Fruit fly (Drosophila melanogaster) whole organism, embryonic: ENCODE data around the gene hgo.
A peak's percentile ranks its signal among the peaks of the same experiment; 100 is the strongest.

Source experiments
- Atf-2 ChIP-seq: fragments of 200-800 bp; sonication (Bioruptor generic); optimal IDR thresholded peaks from 2 replicates; lab custom pipeline; 2016; ENCODE audit warnings: missing biosample characterization, missing genetic modification characterization
- Blimp-1 ChIP-seq: fragments of 200-800 bp; sonication (Bioruptor generic); optimal IDR thresholded peaks from 3 replicates; lab custom pipeline; 2018; ENCODE audit warnings: missing biosample characterization, missing genetic modification characterization, mild to moderate bottlenecking, moderate library complexity, missing genetic modification reagents
- CG1024 ChIP-seq: fragments of 200-800 bp; sonication (Bioruptor generic); IDR thresholded peaks from 2 replicates; pipeline ENCODE4 v1.3.6; 2022; ENCODE audit warnings: missing biosample characterization, missing genetic modification characterization
- CG11504 ChIP-seq: fragments of 200-800 bp; sonication (Bioruptor generic); optimal IDR thresholded peaks from 3 replicates; lab custom pipeline; 2019; ENCODE audit warnings: missing biosample characterization, mild to moderate bottlenecking, missing genetic modification characterization, moderate library complexity
- CG12104 ChIP-seq: fragments of 200-800 bp; sonication (Bioruptor generic); optimal IDR thresholded peaks from 3 replicates; lab custom pipeline; 2016; ENCODE audit warnings: missing biosample characterization, missing genetic modification characterization
- CG12744 ChIP-seq: fragments of 200-800 bp; sonication (Bioruptor generic); optimal IDR thresholded peaks from 2 replicates; lab custom pipeline; 2016; ENCODE audit warnings: missing biosample characterization, missing genetic modification characterization
- CG12942 ChIP-seq: fragments of 200-800 bp; sonication (Bioruptor generic); optimal IDR thresholded peaks from 3 replicates; lab custom pipeline; 2016; ENCODE audit warnings: missing biosample characterization, missing genetic modification characterization
- CG13624 ChIP-seq: fragments of 200-800 bp; sonication (Bioruptor generic); optimal IDR thresholded peaks from 2 replicates; lab custom pipeline; 2016; ENCODE audit warnings: missing biosample characterization, missing genetic modification characterization
- CG14050 ChIP-seq: fragments of 200-800 bp; sonication (Bioruptor generic); IDR thresholded peaks from 3 replicates; pipeline ENCODE4 v1.3.6; 2022; ENCODE audit warnings: missing biosample characterization, missing genetic modification characterization
- CG15073 ChIP-seq: fragments of 200-800 bp; sonication (Bioruptor generic); optimal IDR thresholded peaks from 2 replicates; lab custom pipeline; 2016; ENCODE audit warnings: missing biosample characterization, missing genetic modification characterization
- CG18619 ChIP-seq: fragments of 200-800 bp; sonication (Bioruptor generic); optimal IDR thresholded peaks from 3 replicates; lab custom pipeline; 2017; ENCODE audit warnings: missing biosample characterization, mild to moderate bottlenecking, missing genetic modification characterization
- CG2875 ChIP-seq: fragments of 200-800 bp; sonication (Bioruptor generic); optimal IDR thresholded peaks from 2 replicates; lab custom pipeline; 2017; ENCODE audit warnings: missing biosample characterization, mild to moderate bottlenecking, missing genetic modification characterization, missing genetic modification reagents
- CG32532 ChIP-seq: fragments of 200-800 bp; sonication (Bioruptor generic); IDR thresholded peaks from 2 replicates; pipeline ENCODE4 v1.3.6; 2022; ENCODE audit warnings: missing biosample characterization, missing genetic modification characterization
- CG34422 ChIP-seq: fragments of 200-800 bp; sonication (Bioruptor generic); IDR thresholded peaks from 3 replicates; pipeline ENCODE4 v1.3.6; 2022; ENCODE audit warnings: missing biosample characterization, missing genetic modification characterization
- CG3995 ChIP-seq: fragments of 200-800 bp; sonication (Bioruptor generic); optimal IDR thresholded peaks from 3 replicates; lab custom pipeline; 2016; ENCODE audit warnings: missing biosample characterization, missing genetic modification characterization
- CG5953 ChIP-seq: fragments of 200-800 bp; sonication (Bioruptor generic); IDR thresholded peaks from 2 replicates; pipeline ENCODE4 v1.3.6; 2022; ENCODE audit warnings: missing biosample characterization, missing genetic modification characterization
- CG6791 ChIP-seq: fragments of 200-800 bp; sonication (Bioruptor generic); IDR thresholded peaks from 3 replicates; pipeline ENCODE4 v1.3.6; 2022; ENCODE audit warnings: missing biosample characterization, missing genetic modification characterization; ENCODE audit not compliant: partially characterized antibody
- CG7556 ChIP-seq: fragments of 200-800 bp; sonication (Bioruptor generic); optimal IDR thresholded peaks from 2 replicates; lab custom pipeline; 2017; ENCODE audit warnings: missing biosample characterization, mild to moderate bottlenecking, missing genetic modification characterization
- CG7839 ChIP-seq: fragments of 200-800 bp; sonication (Bioruptor generic); optimal IDR thresholded peaks from 3 replicates; lab custom pipeline; 2018; ENCODE audit warnings: missing biosample characterization, mild to moderate bottlenecking, missing genetic modification characterization, moderate library complexity
- CG7987 ChIP-seq: fragments of 200-800 bp; sonication (Bioruptor generic); optimal IDR thresholded peaks from 2 replicates; lab custom pipeline; 2018; ENCODE audit warnings: missing biosample characterization, mild to moderate bottlenecking, missing genetic modification characterization, moderate library complexity
- CG8281 ChIP-seq: fragments of 200-800 bp; sonication (Bioruptor generic); optimal IDR thresholded peaks from 2 replicates; lab custom pipeline; 2018; ENCODE audit warnings: missing biosample characterization, mild to moderate bottlenecking, missing genetic modification characterization, moderate library complexity
- CG9437 ChIP-seq: fragments of 200-800 bp; sonication (Bioruptor generic); optimal IDR thresholded peaks from 2 replicates; lab custom pipeline; 2018; ENCODE audit warnings: missing biosample characterization, mild to moderate bottlenecking, missing genetic modification characterization
- Dek ChIP-seq: fragments of 200-800 bp; sonication (Bioruptor generic); optimal IDR thresholded peaks from 3 replicates; lab custom pipeline; 2019; ENCODE audit warnings: missing biosample characterization, mild to moderate bottlenecking, missing genetic modification characterization, moderate library complexity
- HLH54F ChIP-seq: fragments of 200-800 bp; sonication (Bioruptor generic); optimal IDR thresholded peaks from 3 replicates; lab custom pipeline; 2016; ENCODE audit warnings: missing biosample characterization, missing genetic modification characterization
- MBD-R2 ChIP-seq: fragments of 200-800 bp; sonication (Bioruptor generic); IDR thresholded peaks from 2 replicates; pipeline ENCODE4 v1.3.6; 2022; ENCODE audit warnings: missing biosample characterization, missing genetic modification characterization
- MTF-1 ChIP-seq: fragments of 200-800 bp; sonication (Bioruptor generic); optimal IDR thresholded peaks from 2 replicates; lab custom pipeline; 2018; ENCODE audit warnings: missing biosample characterization, mild to moderate bottlenecking, missing genetic modification characterization, borderline replicate concordance
- Myb ChIP-seq: fragments of 200-800 bp; sonication (Bioruptor generic); optimal IDR thresholded peaks from 2 replicates; lab custom pipeline; 2016; ENCODE audit warnings: missing biosample characterization, missing genetic modification characterization
- NC2α ChIP-seq: fragments of 200-800 bp; sonication (Bioruptor generic); optimal IDR thresholded peaks from 2 replicates; lab custom pipeline; 2016; ENCODE audit warnings: missing biosample characterization, missing genetic modification characterization
- NK7.1 ChIP-seq: fragments of 200-800 bp; sonication (Bioruptor generic); optimal IDR thresholded peaks from 3 replicates; lab custom pipeline; 2016; ENCODE audit warnings: missing biosample characterization, missing genetic modification characterization
- Pdp1 ChIP-seq, 2 experiments: fragments of 200-800 bp; sonication (Bioruptor generic); optimal IDR thresholded peaks; 3 replicates each; lab custom pipeline; 2016; ENCODE audit warnings: missing biosample characterization in 2 of 2, missing genetic modification characterization in 2 of 2, mild to moderate bottlenecking in 1 of 2, moderate library complexity in 1 of 2
- al ChIP-seq: fragments of 200-800 bp; sonication (Bioruptor generic); IDR thresholded peaks from 2 replicates; pipeline ENCODE4 v1.3.6; 2022; ENCODE audit warnings: missing biosample characterization, missing genetic modification characterization
- ase ChIP-seq: fragments of 200-800 bp; sonication (Bioruptor generic); IDR thresholded peaks from 3 replicates; pipeline ENCODE4 v1.3.6; 2022; ENCODE audit warnings: missing biosample characterization, missing genetic modification characterization
- cad ChIP-seq: fragments of >200 bp; optimal IDR thresholded peaks from 2 replicates; lab custom pipeline; 2017; ENCODE audit warnings: missing biosample characterization, missing genetic modification characterization
- cato ChIP-seq: fragments of 200-800 bp; sonication (Bioruptor generic); optimal IDR thresholded peaks from 2 replicates; lab custom pipeline; 2016; ENCODE audit warnings: missing biosample characterization, missing genetic modification characterization, borderline replicate concordance
- crc ChIP-seq: fragments of 200-800 bp; sonication (Bioruptor generic); optimal IDR thresholded peaks from 2 replicates; lab custom pipeline; 2016; ENCODE audit warnings: missing biosample characterization, missing genetic modification characterization
- da ChIP-seq: fragments of 200-800 bp; sonication (Bioruptor generic); optimal IDR thresholded peaks from 2 replicates; lab custom pipeline; 2016; ENCODE audit warnings: missing biosample characterization, missing genetic modification characterization
- dmrt11E ChIP-seq: fragments of 200-800 bp; sonication (Bioruptor generic); optimal IDR thresholded peaks from 3 replicates; lab custom pipeline; 2018; ENCODE audit warnings: missing biosample characterization, mild to moderate bottlenecking, missing genetic modification characterization, moderate library complexity
- ewg ChIP-seq: fragments of 200-800 bp; sonication (Bioruptor generic); optimal IDR thresholded peaks from 3 replicates; lab custom pipeline; 2017; ENCODE audit warnings: mild to moderate bottlenecking, missing biosample characterization, missing genetic modification reagents, missing genetic modification characterization
- fru ChIP-seq: fragments of >200 bp; optimal IDR thresholded peaks from 2 replicates; lab custom pipeline; 2017
- hth ChIP-seq: fragments of >200 bp; optimal IDR thresholded peaks from 2 replicates; lab custom pipeline; 2017; ENCODE audit warnings: inconsistent platforms
- kah ChIP-seq: fragments of 200-800 bp; sonication (Bioruptor generic); optimal IDR thresholded peaks from 2 replicates; lab custom pipeline; 2018; ENCODE audit warnings: missing biosample characterization, mild to moderate bottlenecking, missing genetic modification characterization
- lbe ChIP-seq: fragments of 200-800 bp; sonication (Bioruptor generic); optimal IDR thresholded peaks from 2 replicates; lab custom pipeline; 2016; ENCODE audit warnings: missing biosample characterization, mild to moderate bottlenecking, missing genetic modification characterization
- lilli ChIP-seq: fragments of 200-800 bp; sonication (Bioruptor generic); optimal IDR thresholded peaks from 3 replicates; lab custom pipeline; 2016; ENCODE audit warnings: missing biosample characterization, missing genetic modification characterization
- lmd ChIP-seq: fragments of 200-800 bp; sonication (Bioruptor generic); IDR thresholded peaks from 2 replicates; pipeline ENCODE4 v1.3.6; 2022; ENCODE audit warnings: missing biosample characterization, missing genetic modification characterization
- luna ChIP-seq: fragments of 200-800 bp; sonication (Bioruptor generic); optimal IDR thresholded peaks from 2 replicates; lab custom pipeline; 2016; ENCODE audit warnings: missing biosample characterization, missing genetic modification characterization
- nau ChIP-seq: fragments of 200-800 bp; sonication (Bioruptor generic); optimal IDR thresholded peaks from 3 replicates; lab custom pipeline; 2017; ENCODE audit warnings: missing biosample characterization, mild to moderate bottlenecking, missing genetic modification characterization, missing genetic modification reagents
- scrt ChIP-seq: fragments of 200-800 bp; sonication (Bioruptor generic); optimal IDR thresholded peaks from 2 replicates; lab custom pipeline; 2018; ENCODE audit warnings: missing biosample characterization, mild to moderate bottlenecking, missing genetic modification characterization, moderate library complexity
- sob ChIP-seq: fragments of 200-800 bp; sonication (Bioruptor generic); IDR thresholded peaks from 2 replicates; pipeline ENCODE4 v1.3.6; 2022; ENCODE audit warnings: missing biosample characterization, missing genetic modification characterization
- stc ChIP-seq: fragments of 200-800 bp; sonication (Bioruptor generic); IDR thresholded peaks from 2 replicates; pipeline ENCODE4 v1.3.6; 2022; ENCODE audit warnings: missing biosample characterization, missing genetic modification characterization
- tna ChIP-seq: fragments of 200-800 bp; sonication (Bioruptor generic); IDR thresholded peaks from 2 replicates; pipeline ENCODE4 v1.3.6; 2022; ENCODE audit warnings: missing biosample characterization, missing genetic modification characterization; ENCODE audit not compliant: partially characterized antibody
- zen ChIP-seq: fragments of 200-800 bp; sonication (Bioruptor generic); optimal IDR thresholded peaks from 3 replicates; lab custom pipeline; 2018; ENCODE audit warnings: missing biosample characterization, mild to moderate bottlenecking, missing genetic modification characterization, moderate library complexity

hgo gene

dm6 chr2L:11113011-11113528, 23.1 kb upstream of the hgo start, which contains the start of gene Idua (continued):
- TF ChIP-seq CG34422 (no peak; the same call in 2 of the 3 replicates), CG2875 (peak; percentile 50), HLH54F (GFP tag; lab: Kevin White, UChicago) (peak; percentile 38), cato (GFP tag; lab: Kevin White, UChicago) (no peak), zen (tag; lab: Kevin White, UChicago) (no peak), CG5953 (no peak), CG7839 (tag; lab: Kevin White, UChicago) (no peak), lbe (GFP tag; lab: Kevin White, UChicago) (no peak), Dek (tag; lab: Kevin White, UChicago) (peak; percentile 63), CG1024 (GFP tag; lab: Robert Waterston, UW) (no peak), crc (no peak), dmrt11E (tag; lab: Kevin White, UChicago) (peak; percentile 33), cad (GFP tag; lab: Kevin White, UChicago) (no peak), tna (GFP tag; lab: Robert Waterston, UW) (no peak), CG13624 (no peak), CG15073 (no peak), al (GFP tag; lab: Robert Waterston, UW) (peak; percentile 39; the same call in 1 of the 2 replicates), CG18619 (peak; percentile 66), CG7987 (GFP tag; lab: Kevin White, UChicago) (no peak), stc (GFP tag; lab: Robert Waterston, UW) (peak; percentile 67), Blimp-1 (no peak), scrt (GFP tag; lab: Kevin White, UChicago) (peak; percentile 98), lmd (peak; percentile 49), fru (no peak), kah (peak; percentile 12), CG7556 (GFP tag; lab: Kevin White, UChicago) (peak; percentile 93), da (GFP tag; lab: Kevin White, UChicago) (peak; percentile 11), NK7.1 (no peak), CG8281 (tag; lab: Kevin White, UChicago) (peak; percentile 31), sob (GFP tag; lab: Robert Waterston, UW) (peak; percentile 34; the same call in 1 of the 2 replicates), CG12744 (GFP tag; lab: Kevin White, UChicago) (no peak), Pdp1 (GFP tag; optimal IDR thresholded peaks at IDR 0.05; lab: Kevin White, UChicago) (peak; percentile 15 to 19), CG12104 (peak; percentile 53), CG32532 (GFP tag; lab: Robert Waterston, UW) (peak; percentile 79), CG3995 (GFP tag; lab: Kevin White, UChicago) (no peak), luna (no peak), MBD-R2 (GFP tag; lab: Robert Waterston, UW) (0 out of 2 replicates have a peak, but pooled peaks have one; percentile 6), CG9437 (GFP tag; lab: Kevin White, UChicago) (peak; percentile 57), NC2α (GFP tag; lab: Kevin White, UChicago) (no peak), CG6791 (GFP tag; lab: Robert Waterston, UW) (no peak), CG12942 (GFP tag; lab: Kevin White, UChicago) (peak; percentile 38), ase (GFP tag; lab: Robert Waterston, UW) (peak; percentile 67), Atf-2 (GFP tag; lab: Kevin White, UChicago) (no peak), MTF-1 (GFP tag; lab: Kevin White, UChicago) (no peak), nau (GFP tag; lab: Kevin White, UChicago) (no peak), CG11504 (tag; lab: Kevin White, UChicago) (no peak), CG14050 (no peak; the same call in 2 of the 3 replicates), lilli (peak; percentile 69), Myb (peak; percentile 11), ewg (GFP tag; lab: Kevin White, UChicago) (peak; percentile 39), hth (lab: Kevin White, UChicago) (no peak)
